Fruit fly (Drosophila melanogaster): ENCODE results near the gene CG13898.

Gene CG13898

DNA sequence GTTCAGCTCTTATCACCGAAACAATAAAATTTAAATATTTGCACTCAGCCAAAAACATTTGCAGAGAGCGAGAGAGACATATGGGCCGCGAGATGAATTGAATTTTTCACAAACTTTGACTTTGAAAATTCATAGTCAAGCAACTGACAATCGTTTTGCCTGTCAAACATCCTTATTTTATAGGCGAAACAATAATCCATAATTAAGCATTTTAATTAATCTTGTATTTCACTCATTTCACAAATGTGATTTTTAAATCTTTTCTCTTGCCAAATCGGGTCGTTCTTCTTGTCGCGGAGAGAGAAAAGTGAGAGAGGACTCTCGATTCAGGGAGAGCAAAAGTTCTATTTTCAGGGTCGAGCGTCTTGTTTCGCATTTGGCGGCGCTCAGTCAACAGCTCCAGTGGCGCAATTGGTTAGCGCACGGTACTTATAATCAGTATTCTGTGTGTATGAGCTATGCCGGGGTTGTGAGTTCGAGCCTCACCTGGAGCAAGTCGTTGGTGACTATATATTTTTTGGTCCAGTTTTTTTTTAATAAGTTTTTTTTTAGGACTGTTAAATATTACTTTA, 34.7 kb downstream of the CG13898 start:
- TF ChIP-seq usp (GFP tag; optimal IDR thresholded peaks at IDR 0.05) (no peak), Dll (optimal IDR thresholded peaks at IDR 0.05) (peak; percentile 61)

DNA sequence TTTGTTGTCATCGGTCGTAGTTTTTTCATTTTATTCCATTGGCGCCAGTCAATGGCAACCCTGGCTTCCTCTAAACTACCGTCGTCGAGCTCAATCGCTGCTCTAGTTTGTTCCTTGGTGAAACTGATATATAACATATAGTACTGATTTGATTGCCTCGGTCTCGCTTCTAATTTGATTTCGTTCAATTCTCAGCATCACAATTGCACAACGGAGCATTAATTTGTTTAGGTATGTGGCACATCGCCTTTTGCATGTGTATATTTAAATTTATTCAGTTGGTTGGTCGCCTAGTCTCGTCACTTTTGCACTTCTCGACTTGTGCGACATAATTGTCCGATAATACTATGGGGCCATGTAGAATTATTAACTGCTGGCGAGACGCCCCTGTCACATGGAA, 36.1 kb downstream of the CG13898 start:
- TF ChIP-seq EcR (GFP tag; optimal IDR thresholded peaks at IDR 0.05) (no peak), usp (GFP tag; optimal IDR thresholded peaks at IDR 0.05) (no peak), psq (optimal IDR thresholded peaks at IDR 0.05) (no peak), pan (optimal IDR thresholded peaks at IDR 0.05) (no peak), CG8478 (optimal IDR thresholded peaks at IDR 0.05) (no peak), Dll (optimal IDR thresholded peaks at IDR 0.05) (no peak)

DNA sequence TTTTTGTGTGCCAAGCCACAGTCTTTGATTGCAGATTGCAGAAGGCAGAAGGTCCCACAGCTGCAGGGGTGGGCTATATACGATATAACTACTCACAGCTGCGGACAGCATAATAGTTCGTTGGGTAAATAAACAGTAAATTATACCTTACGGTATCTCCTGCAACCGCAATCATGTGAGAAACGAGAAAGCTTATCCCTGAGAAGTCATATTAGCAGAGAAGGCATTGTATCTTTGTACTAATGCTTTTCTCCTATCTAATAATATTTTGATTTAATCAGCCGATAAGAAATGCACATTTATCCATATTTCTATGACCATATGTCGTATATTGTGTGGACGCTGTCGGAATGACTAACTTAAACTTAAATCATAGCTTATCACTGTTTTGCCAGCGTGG, 37.0 kb downstream of the CG13898 start:
- TF ChIP-seq EcR (GFP tag; optimal IDR thresholded peaks at IDR 0.05), result no peak
- TF ChIP-seq psq (optimal IDR thresholded peaks at IDR 0.05), result no peak

DNA sequence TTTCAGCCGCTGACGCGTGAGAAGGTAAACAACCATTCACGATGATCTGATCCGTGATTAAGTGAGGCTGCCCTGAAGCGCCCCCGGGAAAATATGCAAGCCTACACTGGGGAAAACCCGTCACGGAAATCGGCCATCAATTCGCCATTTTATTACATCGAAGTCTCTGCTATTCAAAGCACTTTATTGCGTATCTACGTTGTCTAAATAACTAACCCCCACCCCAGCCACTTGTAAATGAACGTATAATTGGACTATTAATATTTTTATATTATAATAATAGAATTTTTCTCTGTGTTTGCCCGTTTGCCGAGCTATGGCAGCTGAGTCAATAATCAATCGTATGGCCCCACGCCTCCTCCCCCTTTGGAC, 37.6 kb downstream of the CG13898 start:
- TF ChIP-seq Dll (optimal IDR thresholded peaks at IDR 0.05), result no peak
- no peak for TF ChIP-seq EcR (GFP tag; optimal IDR thresholded peaks at IDR 0.05)
- TF ChIP-seq usp (GFP tag; optimal IDR thresholded peaks at IDR 0.05), result no peak
- TF ChIP-seq pan (optimal IDR thresholded peaks at IDR 0.05), result no peak
- no peak for TF ChIP-seq CG8478 (optimal IDR thresholded peaks at IDR 0.05)
- no peak for TF ChIP-seq psq (optimal IDR thresholded peaks at IDR 0.05)

DNA sequence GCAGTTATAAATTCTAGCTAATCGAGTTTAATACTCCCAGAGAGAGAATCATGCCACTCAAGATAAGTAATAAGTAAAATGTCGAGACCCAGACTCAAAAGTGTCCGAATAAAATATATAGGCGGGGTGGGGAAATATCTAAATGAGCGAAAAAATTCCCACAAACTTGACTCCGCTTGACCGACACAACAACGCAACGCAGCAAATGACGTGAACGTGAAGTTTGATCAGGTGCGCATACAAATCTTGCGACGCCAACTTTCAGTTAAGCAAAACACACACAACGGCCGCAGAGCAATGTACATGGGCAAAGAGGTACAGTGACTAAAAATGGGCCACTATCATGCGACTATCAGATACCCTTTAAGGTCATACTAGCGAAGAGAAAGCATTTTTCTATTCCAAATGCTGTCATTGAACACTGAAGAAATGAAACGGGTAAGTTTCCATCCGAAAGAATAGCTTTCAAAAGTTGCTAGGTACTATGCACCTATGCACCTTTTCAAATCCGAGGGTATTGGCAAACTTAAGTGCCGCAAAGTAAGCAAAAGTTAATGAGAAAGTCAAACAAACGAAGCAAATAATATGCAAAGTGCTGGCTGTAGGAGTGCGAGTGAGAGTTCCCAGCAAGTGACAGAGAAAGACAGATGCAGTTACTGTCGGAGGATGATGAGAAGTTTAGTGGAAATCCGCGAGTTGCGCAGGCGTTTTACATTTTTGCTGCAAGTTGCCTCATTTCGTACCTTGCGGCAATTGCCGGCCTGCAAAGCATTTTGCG, 38.1 kb downstream of the CG13898 start:
- no peak for TF ChIP-seq pan (optimal IDR thresholded peaks at IDR 0.05)
- TF ChIP-seq Dll (optimal IDR thresholded peaks at IDR 0.05), result no peak
- TF ChIP-seq usp (GFP tag; optimal IDR thresholded peaks at IDR 0.05), result no peak
- TF ChIP-seq psq (optimal IDR thresholded peaks at IDR 0.05), result no peak
- TF ChIP-seq EcR (GFP tag; optimal IDR thresholded peaks at IDR 0.05), result no peak
- no peak for TF ChIP-seq CG8478 (optimal IDR thresholded peaks at IDR 0.05)

DNA sequence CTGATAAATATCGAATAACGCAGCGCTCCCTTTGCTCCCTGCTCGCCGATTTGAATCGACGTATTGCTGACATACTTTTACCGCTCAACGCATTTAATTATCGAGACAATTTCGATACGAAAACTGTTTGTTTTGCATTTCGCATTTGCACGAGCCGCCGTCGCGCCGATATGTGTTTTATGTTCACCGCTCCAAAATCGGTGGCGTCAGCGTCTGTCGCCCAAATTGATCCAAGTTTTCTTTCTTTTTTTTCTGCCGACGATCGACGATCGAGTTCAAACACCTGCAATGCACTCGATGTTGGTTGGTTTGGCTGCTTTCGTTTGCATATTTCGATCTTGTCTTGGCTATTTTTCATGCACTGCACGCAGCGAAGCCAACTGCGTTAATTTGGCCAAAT, 38.8 kb downstream of the CG13898 start:
- no peak for TF ChIP-seq CG8478 (optimal IDR thresholded peaks at IDR 0.05)
- TF ChIP-seq psq (optimal IDR thresholded peaks at IDR 0.05), result no peak
- no peak for TF ChIP-seq pan (optimal IDR thresholded peaks at IDR 0.05)
- TF ChIP-seq EcR (GFP tag; optimal IDR thresholded peaks at IDR 0.05), result no peak
- TF ChIP-seq Dll (optimal IDR thresholded peaks at IDR 0.05), result no peak
- no peak for TF ChIP-seq usp (GFP tag; optimal IDR thresholded peaks at IDR 0.05)

DNA sequence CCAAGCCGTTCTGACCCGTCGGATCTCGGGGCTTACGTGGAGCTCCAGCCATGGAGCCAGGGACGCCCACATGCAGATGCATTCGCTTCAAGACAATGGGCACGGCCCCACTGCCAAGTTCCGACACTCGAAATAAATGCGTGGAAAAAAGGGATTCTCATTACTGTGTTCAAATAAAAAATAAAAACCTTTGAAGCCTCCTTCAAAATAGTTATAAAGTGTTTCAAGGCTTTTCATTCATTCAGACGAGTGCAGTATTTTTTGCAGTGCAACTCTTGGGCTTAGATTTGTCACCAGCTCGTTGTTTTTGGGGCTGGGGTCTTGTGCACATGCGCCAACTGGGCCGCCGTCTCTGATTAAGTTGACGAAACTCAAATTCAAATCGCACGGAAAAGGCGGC, 39.5 kb downstream of the CG13898 start:
- TF ChIP-seq pan (optimal IDR thresholded peaks at IDR 0.05), result no peak
- no peak for TF ChIP-seq Dll (optimal IDR thresholded peaks at IDR 0.05)
- no peak for TF ChIP-seq EcR (GFP tag; optimal IDR thresholded peaks at IDR 0.05)
- no peak for TF ChIP-seq usp (GFP tag; optimal IDR thresholded peaks at IDR 0.05)
- TF ChIP-seq CG8478 (optimal IDR thresholded peaks at IDR 0.05), result no peak
- no peak for TF ChIP-seq psq (optimal IDR thresholded peaks at IDR 0.05)

DNA sequence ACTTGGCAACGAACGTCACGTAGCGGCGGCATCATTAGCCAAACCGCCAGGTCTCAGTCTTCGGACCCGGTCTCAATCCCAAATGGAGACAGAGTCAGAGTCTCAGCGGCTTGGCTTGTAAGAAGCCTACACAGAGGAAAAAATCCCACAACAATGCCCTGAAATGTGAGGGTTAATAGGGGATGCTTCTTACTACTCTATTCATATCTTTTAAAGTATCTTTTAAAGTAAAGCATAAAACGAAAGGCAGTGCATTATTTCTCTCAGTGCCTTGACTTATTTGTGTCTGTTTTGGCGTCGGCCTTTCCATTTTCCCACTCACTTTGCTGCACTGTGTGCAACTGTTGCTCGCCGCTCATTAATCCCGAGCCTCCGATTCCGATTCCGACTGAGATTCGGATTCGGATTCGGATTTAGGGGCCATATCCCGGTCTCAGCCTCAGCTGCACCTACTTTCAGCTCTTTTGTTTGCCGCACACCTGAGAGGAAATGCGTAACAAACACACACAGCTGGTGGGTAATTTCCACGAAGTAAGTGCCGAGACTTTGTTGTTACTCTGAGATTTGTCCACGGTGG, 41.4 kb downstream of the CG13898 start:
- no peak for TF ChIP-seq usp (GFP tag; optimal IDR thresholded peaks at IDR 0.05)
- TF ChIP-seq pan (optimal IDR thresholded peaks at IDR 0.05), result no peak
- TF ChIP-seq Dll (optimal IDR thresholded peaks at IDR 0.05), result no peak
- TF ChIP-seq psq (optimal IDR thresholded peaks at IDR 0.05), result no peak
- no peak for TF ChIP-seq EcR (GFP tag; optimal IDR thresholded peaks at IDR 0.05)
- no peak for TF ChIP-seq CG8478 (optimal IDR thresholded peaks at IDR 0.05)

DNA sequence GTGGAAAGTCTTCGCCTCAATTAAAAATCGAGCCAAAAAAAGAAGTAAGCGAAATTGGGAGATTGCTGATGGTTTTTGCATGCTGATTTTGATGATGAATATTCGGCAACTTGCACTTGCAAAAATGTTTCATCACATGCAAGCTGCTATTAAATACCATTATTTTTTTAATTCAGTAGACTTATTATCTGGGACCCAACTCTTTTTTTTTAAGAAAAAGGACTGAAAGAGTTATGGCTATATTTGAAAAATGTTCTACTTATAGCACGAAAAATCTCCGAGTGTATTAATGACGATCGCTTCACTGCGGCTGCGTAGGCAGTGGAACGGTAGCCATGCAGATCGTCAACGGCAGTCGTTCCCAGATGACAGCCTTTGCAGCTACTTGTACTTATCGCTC, 42.1 kb downstream of the CG13898 start:
- no peak for TF ChIP-seq EcR (GFP tag; optimal IDR thresholded peaks at IDR 0.05)
- no peak for TF ChIP-seq usp (GFP tag; optimal IDR thresholded peaks at IDR 0.05)
- TF ChIP-seq psq (optimal IDR thresholded peaks at IDR 0.05), result no peak
- TF ChIP-seq pan (optimal IDR thresholded peaks at IDR 0.05), result no peak
- TF ChIP-seq CG8478 (optimal IDR thresholded peaks at IDR 0.05), result no peak
- no peak for TF ChIP-seq Dll (optimal IDR thresholded peaks at IDR 0.05)

DNA sequence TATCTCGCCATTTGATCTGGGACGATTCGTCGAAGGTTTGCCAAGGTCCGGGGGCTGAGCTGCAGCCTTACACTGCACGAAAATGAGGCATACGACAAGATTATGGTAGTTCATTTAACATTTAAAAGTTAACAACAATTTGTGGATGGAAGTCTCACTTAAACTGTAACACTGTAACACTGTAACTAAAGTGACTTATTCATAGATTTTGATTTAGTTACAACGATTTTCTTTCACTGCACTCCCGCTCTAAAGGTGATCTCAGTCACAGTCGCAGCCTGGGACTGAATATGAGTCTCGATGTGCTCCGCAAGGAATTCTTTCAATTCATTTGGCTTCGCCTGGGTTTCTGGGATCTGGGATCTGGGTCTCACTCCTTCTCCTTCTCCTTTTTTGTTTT, 43.6 kb downstream of the CG13898 start:
- TF ChIP-seq CG8478 (optimal IDR thresholded peaks at IDR 0.05), result no peak
- TF ChIP-seq psq (optimal IDR thresholded peaks at IDR 0.05), result no peak
- TF ChIP-seq pan (optimal IDR thresholded peaks at IDR 0.05), result no peak
- TF ChIP-seq EcR (GFP tag; optimal IDR thresholded peaks at IDR 0.05), result no peak
- no peak for TF ChIP-seq Dll (optimal IDR thresholded peaks at IDR 0.05)
- no peak for TF ChIP-seq usp (GFP tag; optimal IDR thresholded peaks at IDR 0.05)

DNA sequence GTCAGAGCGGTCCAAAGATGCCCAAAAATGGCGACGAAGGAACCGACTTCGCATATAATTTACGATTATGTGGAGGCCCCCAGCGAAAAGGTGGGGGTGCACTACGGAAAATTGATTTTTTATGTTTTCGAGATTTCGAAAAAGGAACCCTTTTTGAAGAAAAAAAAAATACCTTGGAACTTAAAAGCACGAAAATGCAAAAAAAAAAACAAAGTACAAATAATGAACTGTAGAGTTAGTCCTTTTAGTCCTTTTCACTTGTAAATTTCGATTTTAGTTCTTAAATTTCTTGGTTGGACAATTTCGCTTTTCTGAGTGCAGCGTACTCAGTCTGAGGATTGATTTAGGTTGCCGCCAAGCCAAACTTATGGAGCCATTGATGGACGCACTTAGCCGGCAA, 45.3 kb downstream of the CG13898 start:
- TF ChIP-seq EcR (GFP tag; optimal IDR thresholded peaks at IDR 0.05) (no peak), pan (optimal IDR thresholded peaks at IDR 0.05) (no peak), usp (GFP tag; optimal IDR thresholded peaks at IDR 0.05) (no peak), CG8478 (optimal IDR thresholded peaks at IDR 0.05) (no peak), Dll (optimal IDR thresholded peaks at IDR 0.05) (no peak)

DNA sequence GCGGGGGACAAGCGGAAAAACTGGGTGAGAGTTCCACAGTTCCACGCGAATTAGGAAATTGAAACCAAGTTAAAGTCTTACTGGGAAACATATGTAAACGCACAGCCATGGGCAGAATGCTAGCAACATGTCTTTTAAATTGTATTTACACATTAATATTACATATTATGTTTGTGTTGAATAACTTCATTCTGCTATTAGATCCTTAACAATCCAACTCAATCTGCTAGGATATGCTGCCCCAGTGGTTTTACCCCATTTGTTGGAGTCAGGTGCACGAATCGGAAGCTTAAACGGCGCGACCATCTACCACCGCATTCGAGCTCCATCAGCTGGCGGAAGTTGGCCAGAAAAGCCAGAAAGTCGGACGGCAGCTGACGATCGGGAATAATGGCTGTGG, 47.5 kb downstream of the CG13898 start:
- TF ChIP-seq pan (optimal IDR thresholded peaks at IDR 0.05), result no peak
- TF ChIP-seq psq (optimal IDR thresholded peaks at IDR 0.05), result no peak
- TF ChIP-seq Dll (optimal IDR thresholded peaks at IDR 0.05), result no peak
- no peak for TF ChIP-seq EcR (GFP tag; optimal IDR thresholded peaks at IDR 0.05)
- no peak for TF ChIP-seq usp (GFP tag; optimal IDR thresholded peaks at IDR 0.05)
- no peak for TF ChIP-seq CG8478 (optimal IDR thresholded peaks at IDR 0.05)

DNA sequence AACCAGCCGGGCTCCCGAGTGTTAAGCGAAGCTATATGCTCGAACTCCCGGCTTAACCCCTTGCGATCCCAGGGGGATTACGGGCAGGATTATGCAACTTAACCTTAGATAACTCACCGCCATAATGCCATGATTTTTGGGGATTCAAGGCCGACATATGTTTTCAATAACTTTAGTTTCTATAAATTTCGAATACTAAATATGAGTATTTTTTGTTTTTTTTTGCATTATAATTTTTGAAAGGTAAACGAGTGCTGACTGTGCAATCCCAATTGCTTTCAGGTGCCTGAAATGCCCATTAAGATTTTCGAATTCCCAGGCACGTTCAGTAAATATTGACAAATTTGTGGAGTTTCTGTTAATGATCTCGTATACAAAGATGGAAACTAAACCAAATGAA, 48.6 kb downstream of the CG13898 start, which contains the start of gene hng3:
TSS of gene hng3 (minus strand) at position 231 of the 400 bp plus-strand sequence.
- no peak for TF ChIP-seq psq (optimal IDR thresholded peaks at IDR 0.05)
- TF ChIP-seq usp (GFP tag; optimal IDR thresholded peaks at IDR 0.05), result no peak
- TF ChIP-seq CG8478 (optimal IDR thresholded peaks at IDR 0.05), result no peak
- no peak for TF ChIP-seq Dll (optimal IDR thresholded peaks at IDR 0.05)
- TF ChIP-seq EcR (GFP tag; optimal IDR thresholded peaks at IDR 0.05), result no peak
- no peak for TF ChIP-seq pan (optimal IDR thresholded peaks at IDR 0.05)

Data from whole organism.